Worm (Caenorhabditis elegans): Measurements from ENCODE around the gene famk-1.

The famk-1 gene

DNA sequence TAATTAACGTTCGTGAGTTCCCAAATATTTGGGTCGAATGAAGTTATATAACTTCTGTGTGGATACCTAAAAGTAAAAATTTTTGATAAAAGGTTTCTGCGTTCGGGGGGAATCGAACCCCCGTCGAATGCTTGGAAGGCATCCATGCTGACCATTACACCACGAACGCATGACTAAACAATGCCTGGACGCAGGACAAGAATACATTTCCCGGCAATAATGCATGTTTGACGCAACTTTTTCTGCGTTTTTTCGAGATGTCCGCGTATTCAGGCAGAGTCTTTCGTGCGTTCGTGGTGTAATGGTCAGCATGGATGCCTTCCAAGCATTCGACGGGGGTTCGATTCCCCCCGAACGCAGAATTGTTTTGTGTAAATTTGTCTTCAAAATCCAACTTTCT is 12.3 kb downstream of the famk-1 start (continued):
- no peak for TF ChIP-seq ceh-82 (tag; optimal IDR thresholded peaks at IDR 0.05)
- no peak for TF ChIP-seq ZK546.5 (tag; optimal IDR thresholded peaks at IDR 0.05)
- peak; percentile 68 for TF ChIP-seq nhr-25 (tag; optimal IDR thresholded peaks at IDR 0.05; ENCODE audit: borderline replicate concordance, insufficient read depth)
- TF ChIP-seq R02D3.7 (tag; optimal IDR thresholded peaks at IDR 0.05), result no peak
- TF ChIP-seq jun-1 (tag; optimal IDR thresholded peaks at IDR 0.05), result no peak
- peak; percentile 84 for TF ChIP-seq mdt-29 (GFP tag; IDR thresholded peaks at IDR 0.05)
- TF ChIP-seq F49E8.2 (tag; optimal IDR thresholded peaks at IDR 0.05; ENCODE audit: borderline replicate concordance), result peak; percentile 75
- no peak for TF ChIP-seq daf-12 (tag; optimal IDR thresholded peaks at IDR 0.05)
- TF ChIP-seq mes-2 (tag; optimal IDR thresholded peaks at IDR 0.05; ENCODE audit: poor library complexity, severe bottlenecking), result no peak
- TF ChIP-seq zip-2 (tag; optimal IDR thresholded peaks at IDR 0.05), result peak; percentile 77
- TF ChIP-seq nhr-28 (tag; optimal IDR thresholded peaks at IDR 0.05), result peak; percentile 54
- peak; percentile 85 for TF ChIP-seq nhr-41 (GFP tag; IDR thresholded peaks at IDR 0.05)
- peak; percentile 72 for TF ChIP-seq rbr-2 (tag; optimal IDR thresholded peaks at IDR 0.05)
- peak; percentile 72 for TF ChIP-seq nhr-6 (tag; optimal IDR thresholded peaks at IDR 0.05)
- TF ChIP-seq snpc-1.2 (GFP tag; IDR thresholded peaks at IDR 0.05), result peak; percentile 92
- TF ChIP-seq zfp-3 (GFP tag; conservative IDR thresholded peaks at IDR 0.05), result peak; percentile 87
- TF ChIP-seq lir-3 (tag; optimal IDR thresholded peaks at IDR 0.05), result peak; percentile 74
- peak in 1 of 2 experiments; percentile 59 for TF ChIP-seq lsy-2 (tag; optimal IDR thresholded peaks at IDR 0.05)
- peak; percentile 62; the same call in 1 of the 2 replicates for TF ChIP-seq mxl-2 (GFP tag; conservative IDR thresholded peaks at IDR 0.05)
- TF ChIP-seq sdz-12 (GFP tag; optimal IDR thresholded peaks at IDR 0.05), result peak; percentile 63
- peak; percentile 68 for TF ChIP-seq gei-8 (GFP tag; optimal IDR thresholded peaks at IDR 0.05)
- TF ChIP-seq ama-1 (optimal IDR thresholded peaks at IDR 0.05), result no peak
- peak; percentile 65 for TF ChIP-seq mxl-3 (GFP tag; optimal IDR thresholded peaks at IDR 0.05)
- peak; percentile 91; the same call in 1 of the 2 replicates for TF ChIP-seq ceh-44 (GFP tag; IDR thresholded peaks at IDR 0.05)
- TF ChIP-seq lin-13 (GFP tag; optimal IDR thresholded peaks at IDR 0.05), result peak; percentile 76
- TF ChIP-seq tra-1 (GFP tag; IDR thresholded peaks at IDR 0.05), result peak; percentile 93
- TF ChIP-seq madf-9 (GFP tag; conservative IDR thresholded peaks at IDR 0.05), result peak; percentile 89
- TF ChIP-seq mdl-1 (tag; optimal IDR thresholded peaks at IDR 0.05), result peak in 1 of 2 experiments; percentile 62
- no peak for TF ChIP-seq unc-39 (tag; optimal IDR thresholded peaks at IDR 0.05)
- no peak for TF ChIP-seq lin-15B (tag; optimal IDR thresholded peaks at IDR 0.05)
- TF ChIP-seq egl-43 (GFP tag; IDR thresholded peaks at IDR 0.05), result peak; percentile 98
- peak; percentile 48 for TF ChIP-seq nhr-48 (tag; optimal IDR thresholded peaks at IDR 0.05)
- peak; percentile 57 for TF ChIP-seq spr-1 (tag; optimal IDR thresholded peaks at IDR 0.05)
- peak; percentile 97 for TF ChIP-seq vab-7 (GFP tag; IDR thresholded peaks at IDR 0.05)
- TF ChIP-seq saeg-2 (GFP tag; IDR thresholded peaks at IDR 0.05), result 0 out of 2 replicates have a peak, but pooled peaks have one; percentile 58
- no peak for TF ChIP-seq zag-1 (tag; optimal IDR thresholded peaks at IDR 0.05)
- peak; percentile 89 for TF ChIP-seq dmd-9 (GFP tag; IDR thresholded peaks at IDR 0.05)
- peak; percentile 81 for TF ChIP-seq lin-38 (GFP tag; IDR thresholded peaks at IDR 0.05)
- peak; percentile 84 for TF ChIP-seq F44E2.7 (GFP tag; IDR thresholded peaks at IDR 0.05)
- peak; percentile 70 for TF ChIP-seq T20F7.1 (GFP tag; optimal IDR thresholded peaks at IDR 0.05)
- TF ChIP-seq hmg-1.1 (GFP tag; IDR thresholded peaks at IDR 0.05), result peak; percentile 92
- peak; percentile 39 for TF ChIP-seq ztf-7 (tag; optimal IDR thresholded peaks at IDR 0.05)
- TF ChIP-seq daf-16 (GFP tag; optimal IDR thresholded peaks at IDR 0.05), result peak; percentile 82 to 83
- TF ChIP-seq daf-16 (tag; optimal IDR thresholded peaks at IDR 0.05), result peak; percentile 81
- TF ChIP-seq tag-97 (GFP tag; IDR thresholded peaks at IDR 0.05), result no peak
- no peak for TF ChIP-seq snpc-4 (tag; optimal IDR thresholded peaks at IDR 0.05)
- TF ChIP-seq aha-1 (tag), result no peak
- TF ChIP-seq madf-5 (GFP tag; IDR thresholded peaks at IDR 0.05), result peak; percentile 71 to 74; a peak in 3 of 4 replicates
- TF ChIP-seq Y48G9A.11 (GFP tag; IDR thresholded peaks at IDR 0.05), result peak; percentile 90
- peak; percentile 94 for TF ChIP-seq ceh-20 (GFP tag; IDR thresholded peaks at IDR 0.05)
- peak; percentile 54 for TF ChIP-seq nhr-77 (tag; optimal IDR thresholded peaks at IDR 0.05)
- peak; percentile 80 for TF ChIP-seq dve-1 (tag; optimal IDR thresholded peaks at IDR 0.05; ENCODE audit: insufficient read depth)
